Worm (Caenorhabditis elegans): ENCODE data around the gene plx-1.

ce11 chrIV:1011776-1012175 is 52.5 kb downstream of the plx-1 start:
- no peak for TF ChIP-seq mes-2 (tag; optimal IDR thresholded peaks at IDR 0.05; ENCODE audit: poor library complexity, severe bottlenecking)
- no peak for TF ChIP-seq ztf-11 (tag; optimal IDR thresholded peaks at IDR 0.05)
- no peak for TF ChIP-seq attf-4 (tag; optimal IDR thresholded peaks at IDR 0.05)
- no peak for TF ChIP-seq pqm-1 (tag; optimal IDR thresholded peaks at IDR 0.05)
- no peak for TF ChIP-seq aly-2 (tag; optimal IDR thresholded peaks at IDR 0.05)
- no peak for TF ChIP-seq sdz-12 (GFP tag; optimal IDR thresholded peaks at IDR 0.05)
- TF ChIP-seq daf-8 (GFP tag; IDR thresholded peaks at IDR 0.05), result no peak
- no peak for TF ChIP-seq unc-39 (tag; optimal IDR thresholded peaks at IDR 0.05)
- TF ChIP-seq snpc-4 (tag; optimal IDR thresholded peaks at IDR 0.05), result no peak
- no peak for TF ChIP-seq lin-29 (GFP tag; IDR thresholded peaks at IDR 0.05)
- no peak for TF ChIP-seq ceh-82 (tag; optimal IDR thresholded peaks at IDR 0.05)
- TF ChIP-seq unc-62 (GFP tag; optimal IDR thresholded peaks at IDR 0.05 in 1 of 2), result no peak
- TF ChIP-seq unc-62 (tag; optimal IDR thresholded peaks at IDR 0.05), result no peak
- no peak for TF ChIP-seq egl-43 (GFP tag; IDR thresholded peaks at IDR 0.05)
- TF ChIP-seq hif-1 (tag; optimal IDR thresholded peaks at IDR 0.05), result no peak

All from whole organism, L4 larva.